Fruit fly (Drosophila melanogaster) whole organism, embryonic: ENCODE data around the gene Tsp29Fa.

Experiments used
- ATbp ChIP-seq: fragments of 200-800 bp; sonication (Bioruptor generic); optimal IDR thresholded peaks from 2 replicates; lab custom pipeline; 2017; ENCODE audit warnings: missing biosample characterization, mild to moderate bottlenecking, missing genetic modification characterization, missing genetic modification reagents
- Atf-2 ChIP-seq: fragments of 200-800 bp; sonication (Bioruptor generic); optimal IDR thresholded peaks from 2 replicates; lab custom pipeline; 2016; ENCODE audit warnings: missing biosample characterization, missing genetic modification characterization
- B-H1 ChIP-seq: fragments of 200-800 bp; sonication (Bioruptor generic); IDR thresholded peaks from 3 replicates; pipeline ENCODE4 v1.3.6; 2022; ENCODE audit warnings: missing biosample characterization, missing genetic modification characterization
- CG11398 ChIP-seq: fragments of 200-800 bp; sonication (Bioruptor generic); optimal IDR thresholded peaks from 2 replicates; lab custom pipeline; 2016; ENCODE audit warnings: missing biosample characterization, missing genetic modification characterization
- CG11695 ChIP-seq: fragments of 200-800 bp; sonication (Bioruptor generic); IDR thresholded peaks from 3 replicates; pipeline ENCODE4 v1.3.6; 2022; ENCODE audit warnings: missing biosample characterization, missing genetic modification characterization
- CG11696 ChIP-seq: fragments of 200-800 bp; sonication (Bioruptor generic); IDR thresholded peaks from 2 replicates; pipeline ENCODE4 v1.3.6; 2022; ENCODE audit warnings: missing biosample characterization, missing genetic modification characterization
- CG11723 ChIP-seq: fragments of 200-800 bp; sonication (Bioruptor generic); optimal IDR thresholded peaks from 2 replicates; lab custom pipeline; 2017; ENCODE audit warnings: missing biosample characterization, mild to moderate bottlenecking, missing genetic modification characterization
- CG12769 ChIP-seq: fragments of 200-800 bp; sonication (Bioruptor generic); optimal IDR thresholded peaks from 2 replicates; lab custom pipeline; 2019; ENCODE audit warnings: missing biosample characterization, mild to moderate bottlenecking, missing genetic modification characterization, moderate library complexity
- CG13287 ChIP-seq: fragments of 200-800 bp; sonication (Bioruptor generic); IDR thresholded peaks from 2 replicates; pipeline ENCODE4 v1.3.6; 2022; ENCODE audit warnings: missing biosample characterization, missing genetic modification characterization; ENCODE audit not compliant: partially characterized antibody
- CG13424 ChIP-seq: fragments of 200-800 bp; sonication (Bioruptor generic); optimal IDR thresholded peaks from 2 replicates; lab custom pipeline; 2019; ENCODE audit warnings: missing biosample characterization, mild to moderate bottlenecking, missing genetic modification characterization, moderate library complexity
- CG17359 ChIP-seq: fragments of 200-800 bp; sonication (Bioruptor generic); optimal IDR thresholded peaks from 3 replicates; lab custom pipeline; 2018; ENCODE audit warnings: missing biosample characterization, mild to moderate bottlenecking, missing genetic modification characterization, moderate library complexity
- CG17385 ChIP-seq: fragments of 200-800 bp; sonication (Bioruptor generic); optimal IDR thresholded peaks from 3 replicates; lab custom pipeline; 2018; ENCODE audit warnings: missing biosample characterization, mild to moderate bottlenecking, missing genetic modification characterization
- CG18011 ChIP-seq: fragments of 200-800 bp; sonication (Bioruptor generic); optimal IDR thresholded peaks from 2 replicates; lab custom pipeline; 2017; ENCODE audit warnings: missing biosample characterization, missing genetic modification characterization, mild to moderate bottlenecking, moderate library complexity, missing genotype
- CG4282 ChIP-seq: fragments of 200-800 bp; sonication (Bioruptor generic); optimal IDR thresholded peaks from 2 replicates; lab custom pipeline; 2016; ENCODE audit warnings: missing biosample characterization, missing genetic modification characterization
- CG4328 ChIP-seq: fragments of 200-800 bp; sonication (Bioruptor generic); optimal IDR thresholded peaks from 3 replicates; lab custom pipeline; 2017; ENCODE audit warnings: missing biosample characterization, missing genetic modification reagents, missing genetic modification characterization
- CG4730 ChIP-seq: fragments of 200-800 bp; sonication (Bioruptor generic); IDR thresholded peaks from 2 replicates; pipeline ENCODE4 v1.3.6; 2022; ENCODE audit warnings: missing biosample characterization, missing genetic modification characterization
- CG5245 ChIP-seq: fragments of 200-800 bp; sonication (Bioruptor generic); optimal IDR thresholded peaks from 3 replicates; lab custom pipeline; 2016; ENCODE audit warnings: missing biosample characterization, missing genetic modification characterization
- CG8388 ChIP-seq: fragments of 200-800 bp; sonication (Bioruptor generic); optimal IDR thresholded peaks from 2 replicates; lab custom pipeline; 2019; ENCODE audit warnings: missing biosample characterization, mild to moderate bottlenecking, missing genetic modification characterization, moderate library complexity
- CG9437 ChIP-seq: fragments of 200-800 bp; sonication (Bioruptor generic); optimal IDR thresholded peaks from 2 replicates; lab custom pipeline; 2018; ENCODE audit warnings: missing biosample characterization, mild to moderate bottlenecking, missing genetic modification characterization
- Camta ChIP-seq: fragments of 200-800 bp; sonication (Bioruptor generic); optimal IDR thresholded peaks from 2 replicates; lab custom pipeline; 2016; ENCODE audit warnings: missing biosample characterization, missing genetic modification characterization
- Dad ChIP-seq: fragments of 200-800 bp; sonication (Bioruptor generic); optimal IDR thresholded peaks from 3 replicates; lab custom pipeline; 2016; ENCODE audit warnings: missing biosample characterization, missing genetic modification characterization
- Dbx ChIP-seq: fragments of 200-800 bp; sonication (Bioruptor generic); IDR thresholded peaks from 3 replicates; pipeline ENCODE4 v1.3.6; 2022; ENCODE audit warnings: missing biosample characterization, missing genetic modification characterization
- E2f2 ChIP-seq: fragments of 200-800 bp; sonication (Bioruptor generic); IDR thresholded peaks from 2 replicates; pipeline ENCODE4 v1.3.6; 2022; ENCODE audit warnings: missing biosample characterization, missing genetic modification characterization
- Gsc ChIP-seq: fragments of 200-800 bp; sonication (Bioruptor generic); IDR thresholded peaks from 2 replicates; pipeline ENCODE4 v1.3.6; 2022; ENCODE audit warnings: missing biosample characterization, missing genetic modification characterization
- HLH3B ChIP-seq: fragments of 200-800 bp; sonication (Bioruptor generic); IDR thresholded peaks from 2 replicates; pipeline ENCODE4 v1.3.6; 2022; ENCODE audit warnings: missing biosample characterization, missing genetic modification characterization
- Max ChIP-seq: fragments of 200-800 bp; sonication (Bioruptor generic); optimal IDR thresholded peaks from 2 replicates; lab custom pipeline; 2016; ENCODE audit warnings: missing biosample characterization, mild to moderate bottlenecking, missing genetic modification characterization
- Pdp1 ChIP-seq, 2 experiments: fragments of 200-800 bp; sonication (Bioruptor generic); optimal IDR thresholded peaks; 3 replicates each; lab custom pipeline; 2016; ENCODE audit warnings: missing biosample characterization in 2 of 2, missing genetic modification characterization in 2 of 2, mild to moderate bottlenecking in 1 of 2, moderate library complexity in 1 of 2
- Rx ChIP-seq: fragments of 200-800 bp; sonication (Bioruptor generic); IDR thresholded peaks from 2 replicates; pipeline ENCODE4 v1.3.6; 2022; ENCODE audit warnings: missing biosample characterization, missing genetic modification characterization
- Trl ChIP-seq, 3 experiments: fragments of >200 bp in 2 of 3; fragments of 200-800 bp in 1 of 3; sonication (Bioruptor generic) in 1 of 3; optimal IDR thresholded peaks; 2 replicates in 1 of 3; 3 replicates in 2 of 3; lab custom pipeline; 2016 to 2017; ENCODE audit warnings: missing biosample characterization in 1 of 3, missing genetic modification characterization in 1 of 3
- ap ChIP-seq: fragments of 200-800 bp; sonication (Bioruptor generic); IDR thresholded peaks from 2 replicates; pipeline ENCODE4 v1.3.6; 2022; ENCODE audit warnings: missing biosample characterization, missing genetic modification characterization
- chif ChIP-seq, 2 experiments: fragments of 200-800 bp; sonication (Bioruptor generic); optimal IDR thresholded peaks; 3 replicates each; lab custom pipeline; 2016; ENCODE audit warnings: missing biosample characterization in 2 of 2, missing genetic modification characterization in 2 of 2
- crc ChIP-seq: fragments of 200-800 bp; sonication (Bioruptor generic); optimal IDR thresholded peaks from 2 replicates; lab custom pipeline; 2016; ENCODE audit warnings: missing biosample characterization, missing genetic modification characterization
- croc ChIP-seq: fragments of 200-800 bp; sonication (Bioruptor generic); conservative IDR thresholded peaks from 3 replicates; pipeline ENCODE4 v1.3.6; 2022; ENCODE audit warnings: missing biosample characterization, missing genetic modification characterization
- crp ChIP-seq, 2 experiments: fragments of 200-800 bp; sonication (Bioruptor generic); optimal IDR thresholded peaks; 2 replicates in 1 of 2; 3 replicates in 1 of 2; lab custom pipeline; 2017; ENCODE audit warnings: missing biosample characterization in 2 of 2, missing genetic modification characterization in 2 of 2, mild to moderate bottlenecking in 1 of 2, moderate library complexity in 1 of 2
- disco-r ChIP-seq: fragments of 200-800 bp; sonication (Bioruptor generic); optimal IDR thresholded peaks from 2 replicates; lab custom pipeline; 2016; ENCODE audit warnings: missing biosample characterization, missing genetic modification characterization
- dmrt11E ChIP-seq: fragments of 200-800 bp; sonication (Bioruptor generic); optimal IDR thresholded peaks from 3 replicates; lab custom pipeline; 2018; ENCODE audit warnings: missing biosample characterization, mild to moderate bottlenecking, missing genetic modification characterization, moderate library complexity
- fu2 ChIP-seq: fragments of 200-800 bp; sonication (Bioruptor generic); optimal IDR thresholded peaks from 2 replicates; lab custom pipeline; 2016; ENCODE audit warnings: missing biosample characterization, missing genetic modification characterization
- hbn ChIP-seq: fragments of 200-800 bp; sonication (Bioruptor generic); IDR thresholded peaks from 2 replicates; pipeline ENCODE4 v1.3.6; 2022; ENCODE audit warnings: missing biosample characterization, missing genetic modification characterization; ENCODE audit not compliant: partially characterized antibody
- lov ChIP-seq, 2 experiments: fragments of 200-800 bp in 1 of 2; fragments of >200 bp in 1 of 2; sonication (Bioruptor generic) in 1 of 2; IDR thresholded peaks in 1 of 2; optimal IDR thresholded peaks in 1 of 2; 2 replicates in 1 of 2; 3 replicates in 1 of 2; pipeline versions ENCODE4 v1.3.6 to Lab custom; 2017 to 2022; ENCODE audit warnings: missing biosample characterization in 1 of 2, missing genetic modification characterization in 1 of 2
- nau ChIP-seq: fragments of 200-800 bp; sonication (Bioruptor generic); optimal IDR thresholded peaks from 3 replicates; lab custom pipeline; 2017; ENCODE audit warnings: missing biosample characterization, mild to moderate bottlenecking, missing genetic modification characterization, missing genetic modification reagents
- nmo ChIP-seq: fragments of 200-800 bp; sonication (Bioruptor generic); optimal IDR thresholded peaks from 2 replicates; lab custom pipeline; 2018; ENCODE audit warnings: missing biosample characterization, mild to moderate bottlenecking, missing genetic modification characterization, moderate library complexity
- nom ChIP-seq: fragments of 200-800 bp; sonication (Bioruptor generic); optimal IDR thresholded peaks from 2 replicates; lab custom pipeline; 2017; ENCODE audit warnings: missing biosample characterization, missing genetic modification characterization, mild to moderate bottlenecking, moderate library complexity, missing genetic modification reagents
- prd ChIP-seq, 3 experiments: fragments of >200 bp in 2 of 3; fragments of 200-800 bp in 1 of 3; sonication (Bioruptor generic) in 1 of 3; optimal IDR thresholded peaks in 2 of 3; IDR thresholded peaks in 1 of 3; 2 replicates in 2 of 3; 3 replicates in 1 of 3; pipeline versions ENCODE4 v1.3.6 to Lab custom; 2017 to 2022; ENCODE audit warnings: missing biosample characterization in 1 of 3, missing genetic modification characterization in 1 of 3
- run ChIP-seq: fragments of 200-800 bp; sonication (Bioruptor generic); optimal IDR thresholded peaks from 3 replicates; lab custom pipeline; 2018; ENCODE audit warnings: missing biosample characterization, mild to moderate bottlenecking, missing genetic modification characterization
- ssp ChIP-seq: fragments of 200-800 bp; sonication (Bioruptor generic); IDR thresholded peaks from 2 replicates; pipeline ENCODE4 v1.3.6; 2022; ENCODE audit warnings: missing biosample characterization, missing genetic modification characterization
- stc ChIP-seq: fragments of 200-800 bp; sonication (Bioruptor generic); IDR thresholded peaks from 2 replicates; pipeline ENCODE4 v1.3.6; 2022; ENCODE audit warnings: missing biosample characterization, missing genetic modification characterization
- unc-4 ChIP-seq: fragments of 200-800 bp; sonication (Bioruptor generic); IDR thresholded peaks from 2 replicates; pipeline ENCODE4 v1.3.6; 2022; ENCODE audit warnings: missing biosample characterization, missing genetic modification characterization; ENCODE audit not compliant: partially characterized antibody
- zen ChIP-seq: fragments of 200-800 bp; sonication (Bioruptor generic); optimal IDR thresholded peaks from 3 replicates; lab custom pipeline; 2018; ENCODE audit warnings: missing biosample characterization, mild to moderate bottlenecking, missing genetic modification characterization, moderate library complexity
- zfh1 ChIP-seq: fragments of 200-800 bp; sonication (Bioruptor generic); IDR thresholded peaks from 3 replicates; pipeline ENCODE4 v1.3.6; 2022; ENCODE audit warnings: missing biosample characterization, missing genetic modification characterization

The Tsp29Fa gene

DNA sequence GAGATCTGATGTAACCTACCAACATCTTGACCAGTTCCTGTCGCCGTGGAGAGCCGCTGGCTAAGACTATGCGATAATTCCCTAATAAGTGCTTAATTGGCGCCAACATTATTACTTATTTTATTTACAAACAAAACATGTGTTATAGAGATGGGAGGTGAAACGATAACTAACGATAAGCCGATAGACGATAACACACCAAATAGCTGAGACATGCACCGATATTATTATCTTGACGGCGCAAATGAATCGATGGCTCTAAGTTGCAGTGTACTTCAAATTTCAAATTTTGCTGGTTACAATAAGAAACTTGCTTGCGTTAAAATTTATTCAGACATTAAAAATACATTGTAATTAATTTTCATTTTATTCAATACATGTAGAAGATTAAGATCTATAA, 9.3 kb downstream of the Tsp29Fa start, which contains the start of gene CG9515 (continued):
- TF ChIP-seq CG11696 (GFP tag; lab: Robert Waterston, UW) (no peak), lov (optimal IDR thresholded peaks at IDR 0.05; lab: Kevin White, UChicago) (no peak), lov (GFP tag; IDR thresholded peaks at IDR 0.05; lab: Robert Waterston, UW) (no peak), Max (GFP tag; lab: Kevin White, UChicago) (peak; percentile 55), CG8388 (GFP tag; lab: Kevin White, UChicago) (no peak), CG12769 (peak; percentile 14), nmo (GFP tag; lab: Kevin White, UChicago) (peak; percentile 34), Pdp1 (GFP tag; optimal IDR thresholded peaks at IDR 0.05; lab: Kevin White, UChicago) (peak in 1 of 2 experiments; percentile 19), CG11723 (GFP tag; lab: Kevin White, UChicago) (no peak), Dbx (GFP tag; lab: Robert Waterston, UW) (no peak), CG5245 (GFP tag; lab: Kevin White, UChicago) (no peak), croc (GFP tag; lab: Robert Waterston, UW) (no peak), Trl (optimal IDR thresholded peaks at IDR 0.05; lab: Kevin White, UChicago) (no peak), Trl (GFP tag; optimal IDR thresholded peaks at IDR 0.05; lab: Kevin White, UChicago) (no peak), CG4730 (GFP tag; lab: Robert Waterston, UW) (no peak), chif (GFP tag; optimal IDR thresholded peaks at IDR 0.05; lab: Kevin White, UChicago) (no peak), stc (GFP tag; lab: Robert Waterston, UW) (no peak), CG4328 (GFP tag; lab: Kevin White, UChicago) (no peak), zfh1 (GFP tag; lab: Robert Waterston, UW) (no peak), ATbp (GFP tag; lab: Kevin White, UChicago) (no peak), fu2 (GFP tag; lab: Kevin White, UChicago) (no peak), CG11398 (GFP tag; lab: Kevin White, UChicago) (no peak), Gsc (GFP tag; lab: Robert Waterston, UW) (no peak), Dad (GFP tag; lab: Kevin White, UChicago) (no peak), HLH3B (GFP tag; lab: Robert Waterston, UW) (no peak), E2f2 (GFP tag; lab: Robert Waterston, UW) (peak; percentile 92), nom (GFP tag; lab: Kevin White, UChicago) (no peak), crc (no peak), Camta (GFP tag; lab: Kevin White, UChicago) (no peak), nau (no peak), ssp (GFP tag; lab: Robert Waterston, UW) (no peak), CG13287 (GFP tag; lab: Robert Waterston, UW) (peak; percentile 92), disco-r (no peak), Rx (GFP tag; lab: Robert Waterston, UW) (no peak), CG4282 (GFP tag; lab: Kevin White, UChicago) (no peak), unc-4 (GFP tag; lab: Robert Waterston, UW) (peak; percentile 71), Atf-2 (GFP tag; lab: Kevin White, UChicago) (no peak), CG11695 (no peak), zen (tag; lab: Kevin White, UChicago) (peak; percentile 49), CG17385 (GFP tag; lab: Kevin White, UChicago) (no peak), CG9437 (peak; percentile 74), dmrt11E (tag; lab: Kevin White, UChicago) (no peak), B-H1 (GFP tag; lab: Robert Waterston, UW) (no peak), ap (GFP tag; lab: Robert Waterston, UW) (no peak), CG13424 (tag; lab: Kevin White, UChicago) (no peak), CG17359 (no peak), prd (optimal IDR thresholded peaks at IDR 0.05; lab: Kevin White, UChicago) (no peak), prd (GFP tag; IDR thresholded peaks at IDR 0.05; lab: Robert Waterston, UW) (no peak), CG18011 (GFP tag; lab: Kevin White, UChicago) (no peak), crp (GFP tag; optimal IDR thresholded peaks at IDR 0.05; lab: Kevin White, UChicago) (peak; percentile 37 to 85), hbn (GFP tag; lab: Robert Waterston, UW) (peak; percentile 74), run (no peak)
